Worm (Caenorhabditis elegans): ENCODE measurements around the gene ccz-1.

Gene ccz-1

DNA sequence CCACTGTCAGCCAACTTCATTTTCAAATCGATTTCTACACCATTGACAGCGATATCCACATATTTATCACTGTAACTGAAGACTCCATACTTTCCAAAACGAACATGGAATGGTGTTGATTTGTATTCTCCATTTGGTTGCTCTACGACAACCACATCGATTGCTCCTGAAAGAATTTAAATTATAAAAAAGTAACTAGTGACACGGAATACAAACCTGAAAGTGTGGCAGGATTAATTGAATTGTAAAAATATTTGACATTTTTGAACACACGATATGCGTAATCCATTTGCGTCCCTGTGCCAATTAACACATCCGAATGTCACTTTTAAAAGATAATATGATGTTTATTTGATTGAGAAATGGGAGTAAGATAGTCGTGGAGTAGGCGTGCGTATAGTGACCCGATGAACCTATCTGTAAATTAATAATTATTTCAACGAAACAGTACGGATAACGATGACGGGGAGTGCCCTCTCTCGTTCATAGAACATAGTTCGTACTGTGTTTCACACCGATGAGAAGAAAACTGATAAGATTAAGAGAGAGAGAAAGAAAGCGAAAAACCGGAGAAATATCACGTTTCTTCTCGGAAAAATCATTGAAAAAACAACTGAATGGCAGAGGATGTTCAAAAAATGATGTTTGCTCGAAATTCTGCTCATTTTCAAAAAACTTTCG lies 24.8 kb upstream of the ccz-1 start, which contains the start of gene lpin-1 (continued):
- TF ChIP-seq nhr-71 (tag; optimal IDR thresholded peaks at IDR 0.05) (peak; percentile 28), aly-2 (tag; optimal IDR thresholded peaks at IDR 0.05) (no peak), jun-1 (tag; optimal IDR thresholded peaks at IDR 0.05) (no peak), nhr-28 (tag; optimal IDR thresholded peaks at IDR 0.05) (no peak), sox-4 (tag; optimal IDR thresholded peaks at IDR 0.05) (no peak), ceh-88 (GFP tag; IDR thresholded peaks at IDR 0.05) (no peak), lin-14 (GFP tag; optimal IDR thresholded peaks at IDR 0.05) (peak; percentile 11), lsy-2 (tag; optimal IDR thresholded peaks at IDR 0.05) (no peak), vab-15 (tag; optimal IDR thresholded peaks at IDR 0.05) (no peak), unc-130 (tag; optimal IDR thresholded peaks at IDR 0.05) (no peak), ama-1 (optimal IDR thresholded peaks at IDR 0.05) (no peak), sup-37 (GFP tag; optimal IDR thresholded peaks at IDR 0.05) (no peak), ceh-82 (tag; optimal IDR thresholded peaks at IDR 0.05) (no peak), efl-1 (optimal IDR thresholded peaks at IDR 0.05) (no peak), efl-1 (GFP tag; optimal IDR thresholded peaks at IDR 0.05 in 1 of 2) (peak in 1 of 2 experiments; percentile 50), mef-2 (tag; optimal IDR thresholded peaks at IDR 0.05) (no peak), hlh-4 (tag; optimal IDR thresholded peaks at IDR 0.05) (no peak), mep-1 (tag; optimal IDR thresholded peaks at IDR 0.05) (peak; percentile 40), C34B4.2 (tag; optimal IDR thresholded peaks at IDR 0.05) (no peak), fos-1 (tag; optimal IDR thresholded peaks at IDR 0.05) (no peak), elt-3 (tag; optimal IDR thresholded peaks at IDR 0.05) (peak in 1 of 6 experiments; percentile 31), nhr-90 (tag; optimal IDR thresholded peaks at IDR 0.05; ENCODE audit: poor library complexity) (no peak), nhr-84 (tag; optimal IDR thresholded peaks at IDR 0.05) (no peak), hpl-2 (GFP tag; optimal IDR thresholded peaks at IDR 0.05) (no peak), C04F5.9 (tag; optimal IDR thresholded peaks at IDR 0.05) (no peak), egl-27 (tag; optimal IDR thresholded peaks at IDR 0.05) (no peak), Y116A8C.19 (tag; optimal IDR thresholded peaks at IDR 0.05; ENCODE audit: borderline replicate concordance) (no peak), nhr-19 (GFP tag; conservative IDR thresholded peaks at IDR 0.05) (no peak), unc-86 (tag; optimal IDR thresholded peaks at IDR 0.05) (no peak), unc-62 (GFP tag; optimal IDR thresholded peaks at IDR 0.05) (no peak), lin-35 (GFP tag; optimal IDR thresholded peaks at IDR 0.05) (no peak), nhr-12 (tag; optimal IDR thresholded peaks at IDR 0.05) (no peak), C16A3.4 (tag; optimal IDR thresholded peaks at IDR 0.05) (no peak), F16B12.6 (tag; optimal IDR thresholded peaks at IDR 0.05) (no peak), fkh-4 (tag; optimal IDR thresholded peaks at IDR 0.05; ENCODE audit: borderline replicate concordance) (no peak), blmp-1 (tag; optimal IDR thresholded peaks at IDR 0.05) (peak; percentile 84), sptf-1 (tag; optimal IDR thresholded peaks at IDR 0.05) (no peak), grh-1 (GFP tag; IDR thresholded peaks at IDR 0.05) (no peak), nhr-20 (tag; optimal IDR thresholded peaks at IDR 0.05) (peak; percentile 14), lin-39 (tag; optimal IDR thresholded peaks at IDR 0.05) (no peak), dpl-1 (GFP tag; optimal IDR thresholded peaks at IDR 0.05) (peak in 1 of 3 experiments; percentile 12), ceh-63 (GFP tag; optimal IDR thresholded peaks at IDR 0.05) (no peak), ets-5 (GFP tag; IDR thresholded peaks at IDR 0.05) (no peak), lir-3 (tag; optimal IDR thresholded peaks at IDR 0.05; ENCODE audit: poor library complexity) (no peak), pax-3 (tag; optimal IDR thresholded peaks at IDR 0.05) (no peak), fkh-8 (tag; optimal IDR thresholded peaks at IDR 0.05) (no peak), zag-1 (tag; optimal IDR thresholded peaks at IDR 0.05) (no peak), irx-1 (tag; optimal IDR thresholded peaks at IDR 0.05) (no peak), alr-1 (tag; optimal IDR thresholded peaks at IDR 0.05; ENCODE audit: borderline replicate concordance) (no peak), ces-1 (GFP tag; optimal IDR thresholded peaks at IDR 0.05) (no peak), tbx-2 (tag; optimal IDR thresholded peaks at IDR 0.05) (no peak), efl-3 (GFP tag; optimal IDR thresholded peaks at IDR 0.05) (no peak)
